Worm (Caenorhabditis elegans): ENCODE results near the gene aldo-1.
A peak's percentile ranks its signal among the peaks of the same experiment; 100 is the strongest.

DNA sequence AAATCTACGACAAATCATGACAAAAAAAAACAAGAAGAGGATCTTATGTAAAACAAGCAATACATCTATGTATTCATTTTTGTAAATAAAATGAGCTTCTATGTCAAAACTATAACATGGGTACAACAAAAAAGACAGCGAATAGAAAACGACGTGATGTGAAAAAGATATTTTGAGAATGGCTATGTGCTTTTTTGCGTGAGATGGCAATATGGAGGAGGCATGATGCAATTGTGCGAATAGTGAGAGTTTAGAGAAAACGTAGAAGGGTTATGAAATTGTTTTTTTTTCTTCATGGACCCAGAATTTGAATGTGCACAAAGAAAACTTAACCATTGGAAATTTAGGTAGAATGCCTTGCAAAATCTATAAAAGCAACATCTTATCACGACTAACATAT, 1.2 kb upstream of the aldo-1 start:
- TF ChIP-seq ama-1 (optimal IDR thresholded peaks at IDR 0.05) (no peak), zag-1 (tag; optimal IDR thresholded peaks at IDR 0.05) (no peak), nhr-11 (tag; optimal IDR thresholded peaks at IDR 0.05) (peak; percentile 10)

Data from whole organism, L4 larva.